Worm (Caenorhabditis elegans) whole organism, young adult: Measurements from ENCODE around the gene lec-11.

ENCODE experiments used
- B0336.3 ChIP-seq: fragments of 200-800 bp; sonication (Bioruptor generic); IDR thresholded peaks from 2 replicates; pipeline ENCODE4 v1.3.6; 2022; ENCODE audit warnings: missing genetic modification characterization, missing compliant biosample characterization
- C06A6.2 ChIP-seq: fragments of 200-800 bp; sonication (Bioruptor generic); conservative IDR thresholded peaks from 2 replicates; pipeline ENCODE4 v1.3.6; 2022; ENCODE audit warnings: missing genetic modification characterization, missing compliant biosample characterization
- F22D6.2 ChIP-seq: sonication (generic microtip); optimal IDR thresholded peaks from 2 replicates; lab custom pipeline; 2016; ENCODE audit warnings: mild to moderate bottlenecking, missing genetic modification characterization, missing compliant biosample characterization
- F23B12.7 ChIP-seq: sonication (generic microtip); optimal IDR thresholded peaks from 2 replicates; lab custom pipeline; 2017; ENCODE audit warnings: missing genetic modification characterization, mild to moderate bottlenecking, missing compliant biosample characterization, antibody characterized with exemption, moderate library complexity; ENCODE audit not compliant: insufficient read depth
- F37B4.10 ChIP-seq: fragments of 200-800 bp; sonication (Bioruptor generic); IDR thresholded peaks from 2 replicates; pipeline ENCODE4 v1.3.6; 2022; ENCODE audit warnings: missing genetic modification characterization, missing compliant biosample characterization
- F55B11.4 ChIP-seq: sonication (generic microtip); optimal IDR thresholded peaks from 2 replicates; lab custom pipeline; 2016; ENCODE audit warnings: missing compliant biosample characterization, missing genetic modification characterization, borderline replicate concordance; ENCODE audit not compliant: insufficient read depth
- K11D2.4 ChIP-seq: fragments of 200-800 bp; sonication (Bioruptor generic); IDR thresholded peaks from 2 replicates; pipeline ENCODE4 v1.3.6; 2022; ENCODE audit warnings: missing genetic modification reagents, missing genetic modification characterization, missing compliant biosample characterization
- K12H6.12 ChIP-seq: fragments of 200-800 bp; sonication (Bioruptor generic); optimal IDR thresholded peaks from 2 replicates; lab custom pipeline; 2018; ENCODE audit warnings: mild to moderate bottlenecking, missing genetic modification characterization, missing compliant biosample characterization
- T07F8.4 ChIP-seq: sonication (generic microtip); optimal IDR thresholded peaks from 2 replicates; lab custom pipeline; 2016; ENCODE audit warnings: mild to moderate bottlenecking, missing genetic modification characterization, moderate library complexity, missing compliant biosample characterization
- Y53F4B.3 ChIP-seq: fragments of 200-800 bp; sonication (Bioruptor generic); IDR thresholded peaks from 2 replicates; pipeline ENCODE4 v1.3.6; 2022; ENCODE audit warnings: missing genetic modification reagents, missing genetic modification characterization, missing compliant biosample characterization
- Y53G8AR.9 ChIP-seq: fragments of 200-800 bp; sonication (Bioruptor generic); conservative IDR thresholded peaks from 2 replicates; pipeline ENCODE4 v1.3.6; 2022; ENCODE audit warnings: missing genetic modification reagents, missing genetic modification characterization, missing compliant biosample characterization
- Y79H2A.3 ChIP-seq: fragments of 200-800 bp; sonication (Bioruptor generic); conservative IDR thresholded peaks from 2 replicates; pipeline ENCODE4 v1.3.6; 2022; ENCODE audit warnings: missing genetic modification reagents, missing genetic modification characterization, missing compliant biosample characterization
- Y95B8A.8 ChIP-seq: fragments of 200-800 bp; sonication (Bioruptor generic); IDR thresholded peaks from 2 replicates; pipeline ENCODE4 v1.3.6; 2022; ENCODE audit warnings: missing genetic modification reagents, missing genetic modification characterization, missing compliant biosample characterization
- aptf-2 ChIP-seq: fragments of 200-800 bp; sonication (Bioruptor generic); conservative IDR thresholded peaks from 2 replicates; pipeline ENCODE4 v1.3.6; 2022; ENCODE audit warnings: missing genetic modification reagents, missing genetic modification characterization, missing compliant biosample characterization
- atf-7 ChIP-seq: sonication (generic microtip); optimal IDR thresholded peaks from 2 replicates; lab custom pipeline; 2017; ENCODE audit warnings: mild to moderate bottlenecking, missing genetic modification characterization, missing compliant biosample characterization
- attf-5 ChIP-seq: fragments of 200-800 bp; sonication (Bioruptor generic); optimal IDR thresholded peaks from 2 replicates; lab custom pipeline; 2018; ENCODE audit warnings: mild to moderate bottlenecking, missing genetic modification characterization, missing compliant biosample characterization
- attf-6 ChIP-seq: fragments of 200-800 bp; sonication (Bioruptor generic); IDR thresholded peaks from 2 replicates; pipeline ENCODE4 v1.3.6; 2022; ENCODE audit warnings: missing genetic modification reagents, missing genetic modification characterization, missing compliant biosample characterization
- bed-1 ChIP-seq: fragments of 200-800 bp; sonication (Bioruptor generic); IDR thresholded peaks from 2 replicates; pipeline ENCODE4 v1.3.6; 2022; ENCODE audit warnings: missing genetic modification reagents, missing genetic modification characterization, missing compliant biosample characterization
- cebp-1 ChIP-seq, 2 experiments: fragments of 200-800 bp in 1 of 2; sonication (Bioruptor generic) in 1 of 2; sonication (generic microtip) in 1 of 2; IDR thresholded peaks in 1 of 2; optimal IDR thresholded peaks in 1 of 2; 2 replicates each; pipeline versions ENCODE4 v1.3.6 to Lab custom; 2017 to 2022; ENCODE audit warnings: missing compliant biosample characterization in 2 of 2, missing genetic modification characterization in 2 of 2, mild to moderate bottlenecking in 1 of 2, missing genetic modification reagents in 1 of 2, moderate library complexity in 1 of 2
- ceh-100 ChIP-seq: fragments of 200-800 bp; sonication (Bioruptor generic); IDR thresholded peaks from 2 replicates; pipeline ENCODE4 v1.3.6; 2022; ENCODE audit warnings: missing genetic modification reagents, missing genetic modification characterization, missing compliant biosample characterization
- ceh-58 ChIP-seq: fragments of 200-800 bp; sonication (Bioruptor generic); IDR thresholded peaks from 2 replicates; pipeline ENCODE4 v1.3.6; 2022; ENCODE audit warnings: missing genetic modification characterization, missing compliant biosample characterization
- ceh-79 ChIP-seq: sonication (generic microtip); optimal IDR thresholded peaks from 2 replicates; lab custom pipeline; 2017; ENCODE audit warnings: mild to moderate bottlenecking, missing genetic modification characterization, missing compliant biosample characterization
- chd-7 ChIP-seq: sonication (generic microtip); optimal IDR thresholded peaks from 2 replicates; lab custom pipeline; 2016; ENCODE audit warnings: mild to moderate bottlenecking, missing genetic modification characterization, moderate library complexity, missing compliant biosample characterization
- egl-18 ChIP-seq: fragments of 200-800 bp; sonication (Bioruptor generic); IDR thresholded peaks from 2 replicates; pipeline ENCODE4 v1.3.6; 2022; ENCODE audit warnings: missing genetic modification reagents, missing genetic modification characterization, missing compliant biosample characterization
- egl-44 ChIP-seq: fragments of 200-800 bp; sonication (Bioruptor generic); IDR thresholded peaks from 2 replicates; pipeline ENCODE4 v1.3.6; 2022; ENCODE audit warnings: missing genetic modification reagents, missing genetic modification characterization, missing compliant biosample characterization
- egrh-3 ChIP-seq: fragments of 200-800 bp; sonication (Bioruptor generic); IDR thresholded peaks from 2 replicates; pipeline ENCODE4 v1.3.6; 2022; ENCODE audit warnings: missing genetic modification reagents, missing genetic modification characterization, missing compliant biosample characterization
- ekl-4 ChIP-seq: fragments of 200-800 bp; sonication (Bioruptor generic); IDR thresholded peaks from 2 replicates; pipeline ENCODE4 v1.3.6; 2022; ENCODE audit warnings: missing genetic modification reagents, missing genetic modification characterization, missing compliant biosample characterization
- gei-17 ChIP-seq: fragments of 200-800 bp; sonication (Bioruptor generic); optimal IDR thresholded peaks from 2 replicates; lab custom pipeline; 2018; ENCODE audit warnings: mild to moderate bottlenecking, missing genetic modification characterization, missing compliant biosample characterization
- him-1 ChIP-seq: sonication (generic microtip); optimal IDR thresholded peaks from 2 replicates; lab custom pipeline; 2016; ENCODE audit warnings: missing genotype, missing genetic modification reagents, missing genetic modification characterization, missing compliant biosample characterization
- lag-1 ChIP-seq: fragments of 200-800 bp; sonication (Bioruptor generic); IDR thresholded peaks from 2 replicates; pipeline ENCODE4 v1.3.6; 2022; ENCODE audit warnings: missing genetic modification reagents, missing genetic modification characterization, missing compliant biosample characterization
- lin-35 ChIP-seq, 3 experiments: fragments of 150-350 bp in 2 of 3; sonication (generic microtip) in 1 of 3; optimal IDR thresholded peaks; 2 replicates each; lab custom pipeline; 2014 to 2018; ENCODE audit warnings: missing biosample characterization in 3 of 3, missing genetic modification characterization in 3 of 3, missing genetic modification reagents in 3 of 3
- lin-54 ChIP-seq: fragments of 200-800 bp; sonication (Bioruptor generic); optimal IDR thresholded peaks from 2 replicates; lab custom pipeline; 2018; ENCODE audit warnings: mild to moderate bottlenecking, missing genetic modification characterization, missing compliant biosample characterization
- lir-1 ChIP-seq: fragments of 200-800 bp; sonication (Bioruptor generic); conservative IDR thresholded peaks from 2 replicates; pipeline ENCODE4 v1.3.6; 2022; ENCODE audit warnings: missing genetic modification reagents, missing genetic modification characterization, missing compliant biosample characterization
- madf-10 ChIP-seq: sonication (generic microtip); optimal IDR thresholded peaks from 2 replicates; lab custom pipeline; 2016; ENCODE audit warnings: mild to moderate bottlenecking, missing genetic modification characterization, missing compliant biosample characterization
- madf-6 ChIP-seq: fragments of 200-800 bp; sonication (Bioruptor generic); IDR thresholded peaks from 2 replicates; pipeline ENCODE4 v1.3.6; 2022; ENCODE audit warnings: missing genetic modification reagents, missing genetic modification characterization, missing compliant biosample characterization
- mel-28 ChIP-seq: sonication (generic microtip); optimal IDR thresholded peaks from 2 replicates; lab custom pipeline; 2016; ENCODE audit warnings: borderline replicate concordance, mild to moderate bottlenecking, missing genetic modification characterization, missing compliant biosample characterization
- mes-4 ChIP-seq: sonication (generic microtip); optimal IDR thresholded peaks from 2 replicates; lab custom pipeline; 2016; ENCODE audit warnings: missing genotype, missing genetic modification characterization, missing compliant biosample characterization
- mxl-1 ChIP-seq: sonication (generic microtip); optimal IDR thresholded peaks from 2 replicates; lab custom pipeline; 2016; ENCODE audit warnings: missing genetic modification characterization, missing compliant biosample characterization
- nfya-1 ChIP-seq: sonication (generic microtip); optimal IDR thresholded peaks from 2 replicates; lab custom pipeline; 2017; ENCODE audit warnings: antibody characterized with exemption, missing compliant biosample characterization, missing genetic modification characterization, borderline replicate concordance; ENCODE audit not compliant: insufficient read depth
- nhr-120 ChIP-seq: fragments of 200-800 bp; sonication (Bioruptor generic); IDR thresholded peaks from 2 replicates; pipeline ENCODE4 v1.3.6; 2022; ENCODE audit warnings: missing genetic modification characterization, missing compliant biosample characterization
- nhr-179 ChIP-seq: sonication (generic microtip); optimal IDR thresholded peaks from 2 replicates; lab custom pipeline; 2016; ENCODE audit warnings: mild to moderate bottlenecking, missing genetic modification characterization, missing compliant biosample characterization
- nhr-80 ChIP-seq: sonication (generic microtip); optimal IDR thresholded peaks from 2 replicates; lab custom pipeline; 2016; ENCODE audit warnings: missing genetic modification characterization, missing compliant biosample characterization
- pbrm-1 ChIP-seq: fragments of 200-800 bp; sonication (Bioruptor generic); IDR thresholded peaks from 2 replicates; pipeline ENCODE4 v1.3.6; 2022; ENCODE audit warnings: missing genetic modification reagents, missing genetic modification characterization, missing compliant biosample characterization
- repo-1 ChIP-seq: sonication (generic microtip); optimal IDR thresholded peaks from 2 replicates; lab custom pipeline; 2017; ENCODE audit warnings: mild to moderate bottlenecking, missing genetic modification characterization, missing compliant biosample characterization
- sdz-38 ChIP-seq: sonication (generic microtip); optimal IDR thresholded peaks from 2 replicates; lab custom pipeline; 2016; ENCODE audit warnings: missing genotype, missing genetic modification characterization, missing compliant biosample characterization
- sea-2 ChIP-seq: fragments of 200-800 bp; sonication (Bioruptor generic); IDR thresholded peaks from 2 replicates; pipeline ENCODE4 v1.3.6; 2022; ENCODE audit warnings: missing genetic modification characterization, missing compliant biosample characterization
- snpc-1.3 ChIP-seq: sonication (generic microtip); optimal IDR thresholded peaks from 2 replicates; lab custom pipeline; 2017; ENCODE audit warnings: missing genetic modification characterization, mild to moderate bottlenecking, missing compliant biosample characterization, antibody characterized with exemption, moderate library complexity, missing genotype, missing genetic modification reagents; ENCODE audit not compliant: insufficient read depth
- unc-62 ChIP-seq: fragments of 150-350 bp; optimal IDR thresholded peaks from 2 replicates; lab custom pipeline; 2014; ENCODE audit warnings: missing biosample characterization, missing genetic modification reagents, missing genetic modification characterization
- ztf-22 ChIP-seq: fragments of 200-800 bp; sonication (Bioruptor generic); optimal IDR thresholded peaks from 2 replicates; lab custom pipeline; 2018; ENCODE audit warnings: mild to moderate bottlenecking, missing genetic modification characterization, moderate library complexity, missing compliant biosample characterization

Gene lec-11

DNA sequence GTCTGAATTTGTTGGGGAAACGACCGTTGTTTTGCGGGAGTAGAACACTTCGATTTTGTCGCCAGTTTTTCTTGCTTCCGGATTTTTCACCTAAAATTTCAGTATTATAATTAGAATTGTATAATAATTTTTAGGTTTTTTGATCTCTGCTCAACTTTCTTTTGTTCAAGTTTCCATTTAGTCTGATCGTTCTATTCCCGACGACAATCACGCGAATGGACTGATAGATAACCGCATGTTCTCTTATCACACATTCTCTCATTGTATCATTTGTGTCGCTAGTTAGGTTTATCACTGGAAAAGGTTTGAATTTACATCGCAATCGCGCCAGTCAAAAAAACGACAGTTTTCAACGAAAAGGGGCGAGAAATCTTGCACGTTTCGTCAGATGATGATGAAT lies 35.1 kb downstream of the lec-11 start (continued):
- TF ChIP-seq mel-28 (no peak), egl-18 (GFP tag; lab: Robert Waterston, UW) (no peak), unc-62 (GFP tag; lab: Kevin White, UChicago) (no peak), ceh-79 (tag; lab: Kevin White, UChicago) (no peak), lag-1 (GFP tag; lab: Robert Waterston, UW) (no peak), snpc-1.3 (tag; lab: Kevin White, UChicago) (no peak), ceh-58 (GFP tag; lab: Robert Waterston, UW) (no peak), chd-7 (tag; lab: Kevin White, UChicago) (no peak), lin-54 (GFP tag; lab: Kevin White, UChicago) (no peak), atf-7 (tag; lab: Kevin White, UChicago) (peak; percentile 28), ztf-22 (GFP tag; lab: Kevin White, UChicago) (no peak), K11D2.4 (GFP tag; lab: Robert Waterston, UW) (no peak), madf-10 (peak; percentile 44), aptf-2 (GFP tag; lab: Robert Waterston, UW) (no peak), F23B12.7 (no peak), him-1 (tag; lab: Kevin White, UChicago) (no peak), mes-4 (tag; lab: Kevin White, UChicago) (no peak), lir-1 (GFP tag; lab: Robert Waterston, UW) (no peak), Y79H2A.3 (GFP tag; lab: Robert Waterston, UW) (no peak), ceh-100 (GFP tag; lab: Robert Waterston, UW) (no peak), lin-35 (GFP tag; optimal IDR thresholded peaks at IDR 0.05; lab: Kevin White, UChicago) (no peak), T07F8.4 (no peak), nhr-80 (peak; percentile 96), gei-17 (GFP tag; lab: Kevin White, UChicago) (no peak), nfya-1 (tag; lab: Kevin White, UChicago) (no peak), repo-1 (tag; lab: Kevin White, UChicago) (no peak), attf-6 (no peak), egl-44 (GFP tag; lab: Robert Waterston, UW) (no peak), F37B4.10 (GFP tag; lab: Robert Waterston, UW) (no peak), egrh-3 (GFP tag; lab: Robert Waterston, UW) (no peak), sdz-38 (tag; lab: Kevin White, UChicago) (no peak), B0336.3 (peak; percentile 61; the same call in 1 of the 2 replicates), ekl-4 (GFP tag; lab: Robert Waterston, UW) (0 out of 2 replicates have a peak, but pooled peaks have one; percentile 29), Y95B8A.8 (0 out of 2 replicates have a peak, but pooled peaks have one; percentile 46), Y53F4B.3 (no peak), mxl-1 (tag; lab: Kevin White, UChicago) (no peak), F55B11.4 (tag; lab: Kevin White, UChicago) (no peak), attf-5 (GFP tag; lab: Kevin White, UChicago) (peak; percentile 1), K12H6.12 (tag; lab: Kevin White, UChicago) (no peak), bed-1 (GFP tag; lab: Robert Waterston, UW) (no peak), F22D6.2 (tag; lab: Kevin White, UChicago) (no peak), nhr-120 (GFP tag; lab: Robert Waterston, UW) (no peak), pbrm-1 (GFP tag; lab: Robert Waterston, UW) (no peak), cebp-1 (GFP tag; IDR thresholded peaks at IDR 0.05; lab: Robert Waterston, UW) (no peak), cebp-1 (tag; optimal IDR thresholded peaks at IDR 0.05; lab: Kevin White, UChicago) (peak; percentile 31), nhr-179 (tag; lab: Kevin White, UChicago) (no peak), C06A6.2 (GFP tag; lab: Robert Waterston, UW) (no peak), sea-2 (no peak), Y53G8AR.9 (GFP tag; lab: Robert Waterston, UW) (no peak), madf-6 (GFP tag; lab: Robert Waterston, UW) (no peak)
